Worm (Caenorhabditis elegans) whole organism, mixed stage, embryonic: ENCODE measurements around the gene ckk-1.

ENCODE experiments used
- mep-1 ChIP-seq: fragments of 150-350 bp; optimal IDR thresholded peaks from 2 replicates; lab custom pipeline; 2017; ENCODE audit warnings: missing biosample characterization, missing genetic modification reagents, missing genetic modification characterization, inconsistent platforms
- sptf-1 ChIP-seq: sonication (generic microtip); optimal IDR thresholded peaks from 2 replicates; lab custom pipeline; 2017; ENCODE audit warnings: mild to moderate bottlenecking, missing genetic modification characterization, moderate library complexity, missing compliant biosample characterization
- unc-39 ChIP-seq: fragments of 150-350 bp; optimal IDR thresholded peaks from 2 replicates; lab custom pipeline; 2014; ENCODE audit warnings: missing biosample characterization, missing genetic modification characterization

ce11 chrIII:5620186-5620585, 15.1 kb upstream of the ckk-1 start:
- TF ChIP-seq unc-39 (tag; lab: Kevin White, UChicago) (no peak), mep-1 (tag; lab: Kevin White, UChicago) (no peak), sptf-1 (tag; lab: Kevin White, UChicago) (no peak)
